Worm (Caenorhabditis elegans): ENCODE data around the gene mob-2.

Gene mob-2

DNA sequence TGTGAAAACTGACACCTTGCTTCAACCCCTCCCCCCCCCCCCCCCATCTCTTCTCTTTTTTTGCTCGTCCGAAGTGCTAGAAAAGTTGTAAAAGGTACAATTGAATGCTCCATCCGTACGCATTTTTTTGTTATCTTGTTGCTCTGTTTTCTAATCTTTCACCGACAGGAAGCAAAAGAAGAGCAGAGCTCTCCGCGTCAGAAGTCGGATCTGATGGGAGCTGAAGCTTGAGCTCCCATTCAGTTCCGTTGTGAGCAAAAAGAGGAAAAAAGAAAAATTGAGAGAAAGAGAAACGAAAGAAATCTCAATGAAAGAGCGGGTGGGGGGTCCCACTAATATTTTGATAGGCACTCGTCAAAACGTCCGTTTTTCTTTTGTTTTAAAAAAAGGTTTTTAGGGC lies 37.0 kb upstream of the mob-2 start:
- no peak for TF ChIP-seq hlh-1 (tag; optimal IDR thresholded peaks at IDR 0.05)
- TF ChIP-seq unc-120 (tag; optimal IDR thresholded peaks at IDR 0.05; ENCODE audit: poor library complexity, severe bottlenecking), result peak; percentile 24

DNA sequence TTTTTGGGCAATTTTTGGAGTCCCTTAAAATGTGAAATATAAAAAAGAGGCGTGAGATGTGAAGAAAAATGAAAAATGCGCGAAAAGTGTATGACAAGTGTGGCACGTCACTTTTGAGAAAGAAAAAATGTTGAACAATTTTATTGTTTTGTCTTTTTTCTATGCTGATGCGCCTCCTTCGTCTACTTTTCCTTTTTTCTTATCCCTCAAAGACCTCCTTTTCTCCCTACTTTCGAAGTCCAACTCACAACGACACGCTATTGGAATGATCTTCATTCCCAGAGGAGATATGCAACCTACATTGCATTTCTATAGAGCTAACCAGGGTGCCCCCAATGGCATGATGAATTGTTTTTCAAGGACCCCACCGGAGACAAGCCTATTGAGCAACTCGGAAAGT lies 36.1 kb upstream of the mob-2 start:
- TF ChIP-seq snpc-4 (tag; optimal IDR thresholded peaks at IDR 0.05) (no peak), zip-8 (tag; optimal IDR thresholded peaks at IDR 0.05) (no peak), mls-2 (tag; optimal IDR thresholded peaks at IDR 0.05) (no peak), unc-120 (tag; optimal IDR thresholded peaks at IDR 0.05; ENCODE audit: poor library complexity, severe bottlenecking) (no peak), nhr-2 (tag; optimal IDR thresholded peaks at IDR 0.05) (no peak), M03D4.4 (tag; optimal IDR thresholded peaks at IDR 0.05) (no peak), mep-1 (tag; optimal IDR thresholded peaks at IDR 0.05) (no peak), unc-62 (GFP tag; optimal IDR thresholded peaks at IDR 0.05) (no peak), lin-13 (tag; optimal IDR thresholded peaks at IDR 0.05) (no peak), nhr-237 (tag; optimal IDR thresholded peaks at IDR 0.05) (no peak), nhr-76 (tag; optimal IDR thresholded peaks at IDR 0.05) (no peak), drap-1 (GFP tag; optimal IDR thresholded peaks at IDR 0.05) (no peak), bed-3 (GFP tag; optimal IDR thresholded peaks at IDR 0.05) (no peak), unc-39 (tag; optimal IDR thresholded peaks at IDR 0.05) (no peak), sptf-1 (tag; optimal IDR thresholded peaks at IDR 0.05) (no peak), blmp-1 (tag; optimal IDR thresholded peaks at IDR 0.05) (no peak)

DNA sequence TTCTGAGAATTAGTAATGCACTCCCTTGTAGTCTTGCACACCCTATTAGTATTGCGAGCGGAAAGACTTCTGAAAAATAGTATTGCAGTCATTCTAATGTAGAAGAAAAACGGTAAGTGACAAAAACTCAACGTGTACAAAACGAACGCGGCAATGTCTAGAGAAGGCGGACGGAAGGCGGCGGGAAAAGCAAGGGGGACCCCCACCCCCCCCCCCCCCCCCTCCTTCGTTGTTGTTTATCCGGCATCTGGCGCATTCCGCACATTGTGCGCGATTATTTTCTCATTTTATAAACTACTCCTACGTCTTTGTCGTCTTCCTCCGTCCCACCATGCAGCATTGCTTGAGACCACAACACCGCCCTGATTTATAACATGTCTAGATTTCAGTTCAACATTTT lies 32.4 kb upstream of the mob-2 start:
- no peak for TF ChIP-seq nhr-237 (tag; optimal IDR thresholded peaks at IDR 0.05)
- TF ChIP-seq drap-1 (GFP tag; optimal IDR thresholded peaks at IDR 0.05), result no peak
- no peak for TF ChIP-seq cnd-1 (tag; optimal IDR thresholded peaks at IDR 0.05)
- TF ChIP-seq mep-1 (tag; optimal IDR thresholded peaks at IDR 0.05), result no peak
- no peak for TF ChIP-seq elt-3 (tag; optimal IDR thresholded peaks at IDR 0.05)
- no peak for TF ChIP-seq pha-4 (tag; optimal IDR thresholded peaks at IDR 0.05)
- TF ChIP-seq bed-3 (GFP tag; optimal IDR thresholded peaks at IDR 0.05), result no peak

DNA sequence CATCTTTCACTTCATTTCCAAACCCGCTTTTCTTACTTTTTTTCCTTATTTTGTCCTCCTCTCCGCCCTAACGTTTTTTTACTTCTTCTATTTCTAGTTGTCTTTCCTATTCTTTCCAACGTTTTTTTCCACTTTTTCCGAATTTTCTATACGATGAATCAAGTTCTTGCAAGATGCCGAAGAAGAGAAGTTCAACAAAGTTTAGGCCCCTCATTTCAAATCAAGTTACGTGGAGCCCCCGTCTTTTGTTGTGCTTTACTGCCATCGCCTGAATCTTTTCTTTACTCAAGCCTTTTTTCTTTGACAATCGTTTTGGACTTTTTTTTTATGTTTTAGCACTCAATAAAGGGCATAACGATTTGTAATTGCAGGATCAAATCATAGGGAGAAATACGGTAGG lies 31.5 kb upstream of the mob-2 start, which contains the start of gene unc-9:
Gene unc-9, plus strand, starts transcription at position 370 of the 400 bp plus-strand sequence.
- TF ChIP-seq unc-62 (GFP tag; optimal IDR thresholded peaks at IDR 0.05), result no peak
- peak; percentile 58 for TF ChIP-seq ces-1 (GFP tag; optimal IDR thresholded peaks at IDR 0.05)
- TF ChIP-seq lin-13 (tag; optimal IDR thresholded peaks at IDR 0.05), result no peak
- TF ChIP-seq mls-2 (tag; optimal IDR thresholded peaks at IDR 0.05), result no peak
- no peak for TF ChIP-seq nhr-2 (tag; optimal IDR thresholded peaks at IDR 0.05)
- TF ChIP-seq pha-4 (tag; optimal IDR thresholded peaks at IDR 0.05), result no peak

DNA sequence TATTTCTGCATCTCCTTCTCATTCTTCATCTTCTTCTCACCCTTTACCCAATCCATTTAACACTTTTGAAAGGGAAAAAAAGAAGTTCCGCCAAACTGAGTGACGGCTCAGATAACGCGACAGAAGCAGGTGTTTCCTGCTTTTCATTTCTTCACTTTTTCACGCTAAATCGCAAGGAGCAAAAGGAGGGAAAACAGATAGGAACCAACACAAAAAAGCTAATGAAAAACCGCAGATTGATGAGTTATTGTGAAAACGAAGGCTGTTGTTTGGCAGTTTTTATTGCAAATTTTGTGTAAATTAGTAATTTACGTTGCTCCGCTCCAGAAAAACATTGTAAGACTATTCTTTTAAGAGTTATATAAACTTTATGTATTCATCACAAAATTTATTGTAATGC lies 30.4 kb upstream of the mob-2 start:
- TF ChIP-seq elt-1 (tag; optimal IDR thresholded peaks at IDR 0.05; ENCODE audit: borderline replicate concordance, insufficient read depth) (no peak), hlh-1 (tag; optimal IDR thresholded peaks at IDR 0.05) (no peak), unc-39 (tag; optimal IDR thresholded peaks at IDR 0.05) (no peak), sem-2 (GFP tag; optimal IDR thresholded peaks at IDR 0.05) (no peak), cnd-1 (tag; optimal IDR thresholded peaks at IDR 0.05) (no peak), nhr-76 (tag; optimal IDR thresholded peaks at IDR 0.05) (no peak), pha-4 (tag; optimal IDR thresholded peaks at IDR 0.05) (no peak), zip-8 (tag; optimal IDR thresholded peaks at IDR 0.05) (no peak), mep-1 (tag; optimal IDR thresholded peaks at IDR 0.05) (no peak), ceh-39 (tag; optimal IDR thresholded peaks at IDR 0.05) (no peak), lin-32 (GFP tag; optimal IDR thresholded peaks at IDR 0.05) (no peak), snpc-4 (tag; optimal IDR thresholded peaks at IDR 0.05) (no peak), ztf-11 (tag; optimal IDR thresholded peaks at IDR 0.05) (no peak), mls-2 (tag; optimal IDR thresholded peaks at IDR 0.05) (no peak), nhr-28 (tag; optimal IDR thresholded peaks at IDR 0.05) (no peak), flh-1 (GFP tag; optimal IDR thresholded peaks at IDR 0.05) (no peak), tbx-8 (GFP tag; optimal IDR thresholded peaks at IDR 0.05) (no peak), nhr-2 (tag; optimal IDR thresholded peaks at IDR 0.05) (no peak), ham-2 (GFP tag; optimal IDR thresholded peaks at IDR 0.05) (no peak)

DNA sequence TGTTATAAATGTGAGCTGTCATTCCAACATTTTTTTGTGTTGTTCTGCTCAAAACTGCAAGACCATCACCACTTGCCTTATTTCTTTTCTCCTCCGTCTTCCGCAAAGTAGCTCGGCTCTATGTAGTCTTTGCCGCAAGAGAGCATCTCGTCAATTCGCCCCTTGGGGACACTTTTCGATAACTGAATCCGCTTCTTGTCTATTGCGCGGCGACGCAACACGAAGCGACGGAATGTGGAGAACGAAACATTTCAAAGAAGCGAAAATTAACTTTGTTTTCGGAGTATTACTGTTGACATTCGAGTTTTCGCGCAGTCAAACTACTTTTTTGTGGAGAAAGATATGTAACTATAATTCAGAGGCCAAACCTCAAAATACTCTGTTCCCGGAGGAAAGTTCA lies 28.3 kb upstream of the mob-2 start:
- TF ChIP-seq ces-1 (GFP tag; optimal IDR thresholded peaks at IDR 0.05) (peak; percentile 79), unc-39 (tag; optimal IDR thresholded peaks at IDR 0.05) (no peak)

Data from whole organism, mixed stage, embryonic.